Worm (Caenorhabditis elegans) whole organism, late embryonic: ENCODE results near the gene nhr-267.

Experiments
- C38D4.7 ChIP-seq: fragments of 200-800 bp; sonication (Bioruptor generic); optimal IDR thresholded peaks from 2 replicates; lab custom pipeline; 2018; ENCODE audit warnings: mild to moderate bottlenecking, missing genetic modification characterization, moderate library complexity, missing compliant biosample characterization
- K09A11.1 ChIP-seq: sonication (generic microtip); optimal IDR thresholded peaks from 2 replicates; lab custom pipeline; 2017; ENCODE audit warnings: antibody characterized with exemption, mild to moderate bottlenecking, missing genetic modification characterization, missing compliant biosample characterization; ENCODE audit not compliant: insufficient read depth
- Y22D7AL.16 ChIP-seq: sonication (generic microtip); optimal IDR thresholded peaks from 2 replicates; lab custom pipeline; 2016; ENCODE audit warnings: missing genetic modification characterization, missing compliant biosample characterization
- ama-1 ChIP-seq: fragments of 150-350 bp; optimal IDR thresholded peaks from 2 replicates; lab custom pipeline; 2014
- ceh-19 ChIP-seq: fragments of 200-800 bp; sonication (Bioruptor generic); optimal IDR thresholded peaks from 2 replicates; lab custom pipeline; 2018; ENCODE audit warnings: mild to moderate bottlenecking, missing genetic modification characterization, missing compliant biosample characterization
- ceh-34 ChIP-seq: sonication (generic microtip); optimal IDR thresholded peaks from 2 replicates; lab custom pipeline; 2016; ENCODE audit warnings: mild to moderate bottlenecking, missing genetic modification characterization, missing compliant biosample characterization
- ceh-48 ChIP-seq: sonication (generic microtip); optimal IDR thresholded peaks from 2 replicates; lab custom pipeline; 2016; ENCODE audit warnings: missing genetic modification characterization, inconsistent platforms, missing compliant biosample characterization
- elt-4 ChIP-seq: sonication (generic microtip); optimal IDR thresholded peaks from 2 replicates; lab custom pipeline; 2016; ENCODE audit warnings: missing genetic modification characterization, missing compliant biosample characterization
- fax-1 ChIP-seq: sonication (generic microtip); optimal IDR thresholded peaks from 2 replicates; lab custom pipeline; 2016; ENCODE audit warnings: missing genotype, missing genetic modification characterization, missing compliant biosample characterization
- fkh-6 ChIP-seq: sonication (generic microtip); optimal IDR thresholded peaks from 2 replicates; lab custom pipeline; 2016; ENCODE audit warnings: missing genetic modification characterization, missing compliant biosample characterization
- hlh-13 ChIP-seq: fragments of 200-800 bp; sonication (Bioruptor generic); optimal IDR thresholded peaks from 2 replicates; lab custom pipeline; 2018; ENCODE audit warnings: mild to moderate bottlenecking, missing genetic modification characterization, missing compliant biosample characterization
- hlh-15 ChIP-seq: sonication (generic microtip); optimal IDR thresholded peaks from 2 replicates; lab custom pipeline; 2016; ENCODE audit warnings: missing genetic modification characterization, missing compliant biosample characterization
- lim-6 ChIP-seq: sonication (generic microtip); optimal IDR thresholded peaks from 2 replicates; lab custom pipeline; 2016; ENCODE audit warnings: missing genetic modification characterization, missing compliant biosample characterization
- lin-11 ChIP-seq: fragments of 200-800 bp; sonication (Bioruptor generic); optimal IDR thresholded peaks from 2 replicates; lab custom pipeline; 2018; ENCODE audit warnings: mild to moderate bottlenecking, missing genetic modification characterization, missing compliant biosample characterization
- madf-2 ChIP-seq: sonication (generic microtip); optimal IDR thresholded peaks from 2 replicates; lab custom pipeline; 2017; ENCODE audit warnings: missing genetic modification characterization, missing compliant biosample characterization
- nhr-11 ChIP-seq: fragments of 150-350 bp; optimal IDR thresholded peaks from 2 replicates; lab custom pipeline; 2014; ENCODE audit warnings: missing biosample characterization, missing genetic modification characterization
- npax-4 ChIP-seq: sonication (generic microtip); optimal IDR thresholded peaks from 2 replicates; lab custom pipeline; 2016; ENCODE audit warnings: missing genetic modification characterization, missing compliant biosample characterization
- odd-2 ChIP-seq: sonication (generic microtip); optimal IDR thresholded peaks from 2 replicates; lab custom pipeline; 2017; ENCODE audit warnings: antibody characterized with exemption, mild to moderate bottlenecking, missing genetic modification characterization, missing compliant biosample characterization
- pat-9 ChIP-seq: fragments of 200-800 bp; sonication (Bioruptor generic); optimal IDR thresholded peaks from 2 replicates; lab custom pipeline; 2018; ENCODE audit warnings: mild to moderate bottlenecking, missing genetic modification characterization, moderate library complexity, missing compliant biosample characterization
- pax-1 ChIP-seq: fragments of 150-350 bp; optimal IDR thresholded peaks from 2 replicates; lab custom pipeline; 2014; ENCODE audit warnings: missing biosample characterization, missing genetic modification characterization
- pha-2 ChIP-seq: sonication (generic microtip); optimal IDR thresholded peaks from 2 replicates; lab custom pipeline; 2017; ENCODE audit warnings: mild to moderate bottlenecking, missing genetic modification characterization, missing compliant biosample characterization
- pha-4 ChIP-seq: fragments of 150-350 bp; optimal IDR thresholded peaks from 2 replicates; lab custom pipeline; 2018; ENCODE audit warnings: missing biosample characterization, missing genetic modification reagents, missing genetic modification characterization
- pqm-1 ChIP-seq: sonication (generic microtip); optimal IDR thresholded peaks from 2 replicates; lab custom pipeline; 2016; ENCODE audit warnings: missing genetic modification characterization, missing compliant biosample characterization
- ref-2 ChIP-seq: sonication (generic microtip); optimal IDR thresholded peaks from 2 replicates; lab custom pipeline; 2016; ENCODE audit warnings: missing genetic modification characterization, missing compliant biosample characterization
- sox-2 ChIP-seq: fragments of 200-800 bp; sonication (Bioruptor generic); IDR thresholded peaks from 2 replicates; pipeline ENCODE4 v1.3.6; 2022; ENCODE audit warnings: missing genetic modification reagents, missing genetic modification characterization, missing compliant biosample characterization
- sox-4 ChIP-seq: sonication (generic microtip); optimal IDR thresholded peaks from 2 replicates; lab custom pipeline; 2017; ENCODE audit warnings: mild to moderate bottlenecking, missing genetic modification characterization, inconsistent platforms, missing compliant biosample characterization
- syd-9 ChIP-seq: sonication (generic microtip); optimal IDR thresholded peaks from 2 replicates; lab custom pipeline; 2016; ENCODE audit warnings: mild to moderate bottlenecking, missing genetic modification characterization, moderate library complexity, missing compliant biosample characterization
- tbx-7 ChIP-seq: sonication (generic microtip); optimal IDR thresholded peaks from 2 replicates; lab custom pipeline; 2016; ENCODE audit warnings: missing genotype, missing genetic modification characterization, missing compliant biosample characterization
- unc-3 ChIP-seq, 2 experiments: fragments of 200-800 bp in 1 of 2; sonication (Bioruptor generic) in 1 of 2; sonication (generic microtip) in 1 of 2; conservative IDR thresholded peaks in 1 of 2; optimal IDR thresholded peaks in 1 of 2; 2 replicates each; pipeline versions ENCODE4 v1.3.6 to Lab custom; 2016 to 2022; ENCODE audit warnings: missing compliant biosample characterization in 2 of 2, missing genetic modification characterization in 2 of 2, missing genetic modification reagents in 1 of 2
- unc-42 ChIP-seq: sonication (generic microtip); optimal IDR thresholded peaks from 2 replicates; lab custom pipeline; 2016; ENCODE audit warnings: missing genotype, missing genetic modification characterization, missing compliant biosample characterization
- unc-55 ChIP-seq: sonication (generic microtip); optimal IDR thresholded peaks from 2 replicates; lab custom pipeline; 2017; ENCODE audit warnings: missing biosample characterization, missing genetic modification reagents, missing genetic modification characterization
- ztf-16 ChIP-seq: sonication (generic microtip); optimal IDR thresholded peaks from 2 replicates; lab custom pipeline; 2017; ENCODE audit warnings: missing genetic modification characterization, missing compliant biosample characterization

Gene nhr-267

DNA sequence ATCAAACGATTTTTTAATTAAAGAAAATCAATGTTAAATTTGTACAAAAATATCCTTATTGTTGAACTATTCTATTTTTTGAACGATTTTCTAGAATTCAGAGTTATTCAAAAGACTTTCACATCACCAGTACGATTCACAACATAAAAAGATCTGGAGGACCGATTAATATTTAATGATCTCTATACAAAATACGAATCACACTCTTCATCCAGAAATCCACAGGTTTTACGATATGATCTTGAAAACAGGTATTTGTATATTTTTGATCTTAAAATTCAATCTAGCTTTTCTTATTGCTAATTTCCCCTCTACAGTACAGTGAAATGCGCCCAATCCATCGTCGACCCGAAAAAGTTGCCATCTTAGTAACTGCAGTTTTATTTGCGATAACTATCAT is 18.4 kb upstream of the nhr-267 start, which contains the start of gene F49C12.5:
TSS of gene F49C12.5 (plus strand) at position 301 of the 400 bp plus-strand sequence.
- TF ChIP-seq fax-1 (tag; lab: Kevin White, UChicago) (no peak), madf-2 (tag; lab: Kevin White, UChicago) (no peak), C38D4.7 (GFP tag; lab: Kevin White, UChicago) (no peak), fkh-6 (tag; lab: Kevin White, UChicago) (no peak), lim-6 (no peak), ceh-48 (tag; lab: Kevin White, UChicago) (no peak), ceh-34 (no peak), pat-9 (tag; lab: Kevin White, UChicago) (no peak), syd-9 (tag; lab: Kevin White, UChicago) (no peak), pqm-1 (tag; lab: Kevin White, UChicago) (no peak), pha-4 (tag; lab: Kevin White, UChicago) (no peak)

- TF ChIP-seq ref-2 (no peak), nhr-11 (tag; lab: Kevin White, UChicago) (no peak)
- TF ChIP-seq, all 69 proteins: peak for 0
Observed at ce11 chrIV:9303994-9304393, 17.8 kb upstream of the nhr-267 start, which contains the start of gene F49C12.4. Gene F49C12.4, minus strand, starts transcription at chrIV:9304094.

ce11 chrIV:9300127-9300526 is 13.9 kb upstream of the nhr-267 start, which contains the start of gene F49C12.3:
Gene F49C12.3, plus strand, starts transcription at chrIV:9300427.
- TF ChIP-seq unc-55 (no peak), tbx-7 (tag; lab: Kevin White, UChicago) (no peak), ztf-16 (tag; lab: Kevin White, UChicago) (no peak), sox-4 (tag; lab: Kevin White, UChicago) (no peak), npax-4 (tag; lab: Kevin White, UChicago) (no peak), pha-2 (tag; lab: Kevin White, UChicago) (no peak), elt-4 (no peak), unc-3 (GFP tag; conservative IDR thresholded peaks at IDR 0.05; lab: Robert Waterston, UW) (no peak), unc-3 (tag; optimal IDR thresholded peaks at IDR 0.05; lab: Kevin White, UChicago) (no peak), Y22D7AL.16 (tag; lab: Kevin White, UChicago) (no peak), ref-2 (no peak), unc-42 (no peak)

ce11 chrIV:9299145-9299544 is 12.9 kb upstream of the nhr-267 start, which contains the start of gene F49C12.2:
Gene F49C12.2, minus strand, starts transcription at chrIV:9299245.
- TF ChIP-seq ceh-48 (tag; lab: Kevin White, UChicago) (no peak), hlh-13 (no peak), pax-1 (tag; lab: Kevin White, UChicago) (no peak), odd-2 (tag; lab: Kevin White, UChicago) (no peak), lin-11 (tag; lab: Kevin White, UChicago) (no peak), ceh-34 (no peak), pha-4 (tag; lab: Kevin White, UChicago) (no peak)

DNA sequence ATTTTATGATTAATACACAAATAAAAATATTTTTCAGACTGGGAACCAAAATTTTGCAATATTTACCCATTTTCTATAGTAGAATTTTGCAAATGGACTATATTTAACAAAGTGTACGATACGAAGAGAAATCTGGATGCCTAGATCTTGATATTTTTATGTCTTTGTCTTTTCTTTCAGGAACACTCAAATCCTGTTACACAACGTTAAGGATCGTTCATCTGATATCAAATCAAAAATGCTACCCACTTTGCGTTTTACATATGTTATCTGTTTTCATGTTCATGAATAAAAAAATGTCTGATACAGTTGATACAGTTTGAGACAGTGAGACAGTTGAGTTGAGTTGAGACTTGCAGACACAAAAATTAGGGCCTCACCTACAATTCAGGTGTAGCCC is 10.1 kb upstream of the nhr-267 start, which contains the start of gene F49C12.1:
TSS of gene F49C12.1 (minus strand) at position 70 of the 400 bp plus-strand sequence.
- TF ChIP-seq unc-42 (no peak), ceh-34 (no peak), sox-4 (tag; lab: Kevin White, UChicago) (no peak), ceh-19 (GFP tag; lab: Kevin White, UChicago) (no peak), unc-3 (GFP tag; conservative IDR thresholded peaks at IDR 0.05; lab: Robert Waterston, UW) (no peak), unc-3 (tag; optimal IDR thresholded peaks at IDR 0.05; lab: Kevin White, UChicago) (no peak), ref-2 (no peak), lin-11 (tag; lab: Kevin White, UChicago) (no peak), pqm-1 (tag; lab: Kevin White, UChicago) (no peak), K09A11.1 (tag; lab: Kevin White, UChicago) (no peak), ama-1 (lab: Kevin White, UChicago) (no peak), ztf-16 (tag; lab: Kevin White, UChicago) (no peak), fkh-6 (tag; lab: Kevin White, UChicago) (no peak), sox-2 (GFP tag; lab: Robert Waterston, UW) (no peak), pat-9 (tag; lab: Kevin White, UChicago) (no peak), hlh-15 (tag; lab: Kevin White, UChicago) (no peak)
